Fruit fly (Drosophila melanogaster): Measurements from ENCODE around the gene CG6299.

Gene CG6299

dm6 chrX:15497440-15498271 lies 35.1 kb downstream of the CG6299 start (continued):
- TF ChIP-seq jumu (GFP tag; optimal IDR thresholded peaks at IDR 0.05) (no peak), Deaf1 (tag; optimal IDR thresholded peaks at IDR 0.05) (no peak), CG31224 (GFP tag; IDR thresholded peaks at IDR 0.05) (no peak), CG11695 (GFP tag; IDR thresholded peaks at IDR 0.05) (no peak), lab (GFP tag; optimal IDR thresholded peaks at IDR 0.05) (peak; percentile 24), slp2 (GFP tag; optimal IDR thresholded peaks at IDR 0.05) (no peak), chinmo (GFP tag; IDR thresholded peaks at IDR 0.05; ENCODE audit: partially characterized antibody) (no peak), Ravus (GFP tag; IDR thresholded peaks at IDR 0.05) (no peak), Xrp1 (GFP tag; IDR thresholded peaks at IDR 0.05) (0 out of 2 replicates have a peak, but pooled peaks have one; percentile 19), CG10267 (tag; optimal IDR thresholded peaks at IDR 0.05) (no peak), CG32767 (GFP tag; IDR thresholded peaks at IDR 0.05) (no peak), CG7963 (GFP tag; IDR thresholded peaks at IDR 0.05; ENCODE audit: partially characterized antibody) (no peak), lov (optimal IDR thresholded peaks at IDR 0.05) (no peak), lov (GFP tag; IDR thresholded peaks at IDR 0.05) (no peak), sim (GFP tag; IDR thresholded peaks at IDR 0.05) (no peak), CG4820 (GFP tag; optimal IDR thresholded peaks at IDR 0.05) (no peak), CG5245 (GFP tag; optimal IDR thresholded peaks at IDR 0.05) (no peak), Med (GFP tag) (peak; percentile 71), Side (GFP tag; optimal IDR thresholded peaks at IDR 0.05) (no peak), CG15696 (tag; optimal IDR thresholded peaks at IDR 0.05) (peak; percentile 29), CG15479 (GFP tag; optimal IDR thresholded peaks at IDR 0.05) (no peak), fd64A (GFP tag; optimal IDR thresholded peaks at IDR 0.05) (peak; percentile 29), CG11723 (GFP tag; optimal IDR thresholded peaks at IDR 0.05) (no peak), so (GFP tag; IDR thresholded peaks at IDR 0.05) (no peak), CG11696 (GFP tag; IDR thresholded peaks at IDR 0.05) (peak; percentile 43; the same call in 1 of the 2 replicates), Fer1 (GFP tag; optimal IDR thresholded peaks at IDR 0.05) (no peak), CG15514 (GFP tag; optimal IDR thresholded peaks at IDR 0.05) (no peak), Antp (GFP tag; optimal IDR thresholded peaks at IDR 0.05) (no peak), ssp (GFP tag; IDR thresholded peaks at IDR 0.05) (no peak), yki (optimal IDR thresholded peaks at IDR 0.05) (no peak), cas (GFP tag; IDR thresholded peaks at IDR 0.05) (no peak), Fer2 (tag; optimal IDR thresholded peaks at IDR 0.05) (no peak), CG7357 (GFP tag; IDR thresholded peaks at IDR 0.05) (no peak), phol (tag; optimal IDR thresholded peaks at IDR 0.05) (peak; percentile 8), CG31388 (GFP tag; optimal IDR thresholded peaks at IDR 0.05) (no peak), grau (tag; optimal IDR thresholded peaks at IDR 0.05) (peak; percentile 85), CG1792 (GFP tag; optimal IDR thresholded peaks at IDR 0.05) (no peak), CG8359 (GFP tag; optimal IDR thresholded peaks at IDR 0.05; ENCODE audit: borderline replicate concordance) (peak; percentile 28), Hr78 (GFP tag; optimal IDR thresholded peaks at IDR 0.05) (no peak), btn (GFP tag; optimal IDR thresholded peaks at IDR 0.05) (no peak), dimm (GFP tag; IDR thresholded peaks at IDR 0.05) (no peak), Opbp (GFP tag; IDR thresholded peaks at IDR 0.05; ENCODE audit: partially characterized antibody) (no peak), CG2199 (GFP tag; IDR thresholded peaks at IDR 0.05) (no peak), gem (tag; optimal IDR thresholded peaks at IDR 0.05) (peak; percentile 23), cg (GFP tag; optimal IDR thresholded peaks at IDR 0.05) (peak; percentile 52), CG4854 (GFP tag; optimal IDR thresholded peaks at IDR 0.05) (no peak), da (GFP tag; optimal IDR thresholded peaks at IDR 0.05) (no peak), H2.0 (GFP tag; IDR thresholded peaks at IDR 0.05) (no peak), CG16863 (GFP tag; optimal IDR thresholded peaks at IDR 0.05) (no peak), CG4404 (GFP tag; IDR thresholded peaks at IDR 0.05) (no peak)
